Worm (Caenorhabditis elegans) whole organism, early embryonic: Measurements from ENCODE around the gene F42F12.11.
"Not testable (repeated sequence)": the region's sequence is repeated elsewhere in the genome, so short reads cannot be mapped to it uniquely, and the experiment has no call there.

Source experiments
- B0310.2 ChIP-seq: sonication (generic microtip); optimal IDR thresholded peaks from 2 replicates; lab custom pipeline; 2016; ENCODE audit warnings: mild to moderate bottlenecking, missing genetic modification characterization, missing compliant biosample characterization
- F13C5.2 ChIP-seq: sonication (generic microtip); optimal IDR thresholded peaks from 2 replicates; lab custom pipeline; 2017; ENCODE audit warnings: mild to moderate bottlenecking, missing genetic modification characterization, inconsistent platforms, missing compliant biosample characterization
- aly-1 ChIP-seq: sonication (generic microtip); optimal IDR thresholded peaks from 2 replicates; lab custom pipeline; 2016; ENCODE audit warnings: missing genetic modification characterization, missing compliant biosample characterization
- ama-1 ChIP-seq: fragments of 150-350 bp; optimal IDR thresholded peaks from 2 replicates; lab custom pipeline; 2014
- ceh-13 ChIP-seq: fragments of 200-800 bp; sonication (Bioruptor generic); optimal IDR thresholded peaks from 2 replicates; lab custom pipeline; 2018; ENCODE audit warnings: mild to moderate bottlenecking, missing genetic modification characterization, missing compliant biosample characterization
- ceh-36 ChIP-seq: sonication (generic microtip); optimal IDR thresholded peaks from 2 replicates; lab custom pipeline; 2016; ENCODE audit warnings: missing genetic modification characterization, inconsistent platforms, missing compliant biosample characterization
- ets-7 ChIP-seq: sonication (generic microtip); optimal IDR thresholded peaks from 2 replicates; lab custom pipeline; 2016; ENCODE audit warnings: missing genotype, missing genetic modification characterization, missing compliant biosample characterization
- flt-1 ChIP-seq: fragments of 200-800 bp; sonication (Bioruptor generic); IDR thresholded peaks from 2 replicates; pipeline ENCODE4 v1.3.6; 2022; ENCODE audit warnings: missing genetic modification characterization, missing compliant biosample characterization
- hmbx-1 ChIP-seq: sonication (generic microtip); optimal IDR thresholded peaks from 2 replicates; lab custom pipeline; 2016; ENCODE audit warnings: mild to moderate bottlenecking, missing genetic modification characterization, missing compliant biosample characterization
- hmg-4 ChIP-seq: fragments of 200-800 bp; sonication (Bioruptor generic); optimal IDR thresholded peaks from 2 replicates; lab custom pipeline; 2018; ENCODE audit warnings: mild to moderate bottlenecking, missing genetic modification characterization, missing compliant biosample characterization
- hnd-1 ChIP-seq: sonication (generic microtip); optimal IDR thresholded peaks from 2 replicates; lab custom pipeline; 2016; ENCODE audit warnings: missing genetic modification characterization, missing compliant biosample characterization
- pes-1 ChIP-seq: fragments of 200-800 bp; sonication (Bioruptor generic); IDR thresholded peaks from 2 replicates; pipeline ENCODE4 v1.3.6; 2022; ENCODE audit warnings: missing genetic modification reagents, missing genetic modification characterization, missing compliant biosample characterization
- scrt-1 ChIP-seq: fragments of 200-800 bp; sonication (Bioruptor generic); IDR thresholded peaks from 2 replicates; pipeline ENCODE4 v1.3.6; 2022; ENCODE audit warnings: missing genetic modification characterization, missing compliant biosample characterization
- sea-1 ChIP-seq: fragments of 200-800 bp; sonication (Bioruptor generic); conservative IDR thresholded peaks from 2 replicates; pipeline ENCODE4 v1.3.6; 2022; ENCODE audit warnings: missing genetic modification characterization, missing compliant biosample characterization
- tbx-11 ChIP-seq: fragments of 200-800 bp; sonication (Bioruptor generic); IDR thresholded peaks from 2 replicates; pipeline ENCODE4 v1.3.6; 2022; ENCODE audit warnings: missing genetic modification characterization, missing compliant biosample characterization
- tbx-37 ChIP-seq: fragments of 200-800 bp; sonication (Bioruptor generic); conservative IDR thresholded peaks from 2 replicates; pipeline ENCODE4 v1.3.6; 2022; ENCODE audit warnings: missing genetic modification reagents, missing genetic modification characterization, missing compliant biosample characterization
- tra-4 ChIP-seq: sonication (generic microtip); optimal IDR thresholded peaks from 2 replicates; lab custom pipeline; 2017; ENCODE audit warnings: missing genetic modification characterization, missing compliant biosample characterization

F42F12.11 gene

DNA sequence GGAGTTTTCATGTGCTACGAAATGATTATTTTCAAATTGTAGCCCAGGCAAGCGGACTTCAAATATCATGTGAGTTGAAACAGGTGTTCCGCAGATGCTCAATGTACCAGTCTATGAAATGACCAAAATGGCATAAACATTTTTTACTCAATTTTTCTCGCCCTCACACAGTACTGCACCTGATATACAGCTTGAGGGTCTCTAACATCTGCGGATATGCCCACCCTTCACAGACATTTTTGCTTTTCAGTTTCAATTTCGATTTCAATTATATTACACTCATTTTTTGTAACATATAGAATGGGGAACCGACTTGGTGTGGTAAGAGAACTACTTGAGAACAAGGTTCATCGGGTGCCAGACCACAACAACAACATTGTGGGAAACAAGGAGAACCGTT lies at the start of gene F42F12.11:
TSS of gene F42F12.11 (plus strand) at position 301 of the 400 bp plus-strand sequence.
- TF ChIP-seq pes-1 (no peak), ets-7 (no peak), ceh-13 (GFP tag; lab: Kevin White, UChicago) (no peak), sea-1 (GFP tag; lab: Robert Waterston, UW) (no peak), tbx-11 (GFP tag; lab: Robert Waterston, UW) (no peak), F13C5.2 (tag; lab: Kevin White, UChicago) (no peak), hmbx-1 (no peak)

DNA sequence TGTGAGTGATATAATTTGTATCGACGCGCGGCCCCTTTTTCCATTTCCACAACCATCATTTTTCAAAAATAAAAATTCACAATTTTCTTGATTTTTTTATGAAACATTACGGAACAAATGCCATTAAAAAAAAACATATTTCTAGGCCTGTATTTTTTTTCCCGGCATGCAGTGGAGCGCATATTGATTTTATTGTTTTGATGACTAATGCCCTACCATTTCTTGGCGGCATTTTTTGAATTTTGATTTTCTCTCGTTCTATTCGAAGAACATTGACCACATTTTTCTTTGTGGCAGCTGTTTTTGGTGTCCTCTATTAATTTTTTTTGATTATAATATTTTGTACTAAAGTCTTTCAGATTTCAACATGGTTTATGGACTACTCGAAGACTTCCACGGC lies 48.5 kb upstream of the F42F12.11 start, which contains the start of gene W06D11.3:
TSS of gene W06D11.3 (plus strand) at position 360 of the 400 bp plus-strand sequence.
- TF ChIP-seq hmbx-1 (no peak), pes-1 (no peak), tbx-11 (GFP tag; lab: Robert Waterston, UW) (no peak), hmg-4 (GFP tag; lab: Kevin White, UChicago) (no peak), hnd-1 (tag; lab: Kevin White, UChicago) (no peak), F13C5.2 (tag; lab: Kevin White, UChicago) (no peak), scrt-1 (no peak), tbx-37 (GFP tag; lab: Robert Waterston, UW) (no peak), ceh-36 (tag; lab: Kevin White, UChicago) (no peak), flt-1 (no peak), aly-1 (no peak), tra-4 (no peak), sea-1 (GFP tag; lab: Robert Waterston, UW) (no peak), B0310.2 (tag; lab: Kevin White, UChicago) (no peak), ets-7 (no peak), ama-1 (lab: Kevin White, UChicago) (no peak), ceh-13 (GFP tag; lab: Kevin White, UChicago) (no peak)

DNA sequence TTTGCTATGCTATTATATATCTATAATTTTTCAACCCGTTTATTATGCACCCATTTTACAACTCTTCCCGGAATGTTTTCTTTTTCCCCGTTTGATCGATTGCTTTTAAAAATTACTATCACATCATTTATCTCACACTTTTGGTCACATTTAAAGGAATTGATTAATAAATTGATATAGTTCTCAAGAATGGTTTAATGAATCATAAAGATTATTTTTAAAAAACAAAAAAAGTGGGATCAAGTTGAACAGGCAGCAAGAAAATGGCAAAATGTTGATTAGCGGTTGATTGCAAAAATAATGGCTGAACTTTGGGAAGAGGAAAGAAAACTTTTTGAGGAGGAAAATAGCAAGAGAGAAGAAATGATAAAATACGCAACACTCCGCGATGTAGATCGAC lies 47.0 kb upstream of the F42F12.11 start, which contains the start of gene W06D11.5:
TSS of gene W06D11.5 (plus strand) at position 301 of the 400 bp plus-strand sequence.
- no peak for TF ChIP-seq hmg-4 (GFP tag; lab: Kevin White, UChicago)
- no peak for TF ChIP-seq tbx-11 (GFP tag; lab: Robert Waterston, UW)
- TF ChIP-seq B0310.2 (tag; lab: Kevin White, UChicago): no peak
- TF ChIP-seq scrt-1: no peak
- no peak for TF ChIP-seq hmbx-1
- TF ChIP-seq ets-7: no peak
- TF ChIP-seq sea-1 (GFP tag; lab: Robert Waterston, UW): no peak
- no peak for TF ChIP-seq aly-1
- TF ChIP-seq ceh-13 (GFP tag; lab: Kevin White, UChicago): no peak

DNA sequence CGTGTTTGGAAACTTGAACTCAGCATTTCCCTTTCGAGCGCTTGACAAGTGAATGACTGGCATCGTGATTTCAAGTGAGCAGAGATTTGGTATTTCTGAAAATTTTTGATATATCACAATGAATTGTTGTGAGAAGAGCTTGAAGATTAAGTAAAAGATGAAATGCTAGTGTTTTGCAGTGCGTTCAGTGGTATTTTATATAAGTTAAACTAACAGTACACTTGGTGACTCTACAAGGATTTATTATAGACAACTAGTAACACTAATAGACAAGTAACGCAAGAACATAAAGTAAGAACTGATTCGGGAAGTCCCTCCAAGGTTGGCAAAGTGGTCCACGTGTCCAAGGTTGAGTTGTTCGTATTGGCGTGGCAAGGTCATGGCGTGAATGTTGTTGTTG lies 44.1 kb upstream of the F42F12.11 start, which contains the start of gene dot-1.3:
TSS of gene dot-1.3 (minus strand) at position 101 of the 400 bp plus-strand sequence.
- not testable (repeated sequence) for TF ChIP-seq F13C5.2 (tag; lab: Kevin White, UChicago); B0310.2 (tag; lab: Kevin White, UChicago); pes-1

DNA sequence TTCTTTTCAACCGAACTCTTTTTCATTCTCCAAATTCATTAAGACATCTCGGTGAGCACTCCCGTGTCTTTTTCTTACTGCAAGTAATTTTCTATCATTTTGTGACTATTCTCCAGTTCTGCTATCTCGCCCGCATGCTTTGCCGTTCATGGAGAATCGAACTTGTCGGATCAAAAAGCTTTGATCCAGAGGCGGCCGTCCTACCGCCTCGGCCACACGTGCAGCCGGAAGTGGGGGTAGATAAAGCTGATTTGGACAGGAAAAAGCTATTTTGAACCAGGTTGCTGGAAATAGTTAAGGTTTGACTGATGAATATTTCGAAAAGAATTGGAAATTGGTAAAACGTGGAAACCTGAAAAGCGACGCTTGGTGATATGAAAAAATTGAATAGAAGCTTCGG lies 42.6 kb upstream of the F42F12.11 start:
- no peak for TF ChIP-seq hmbx-1
- no peak for TF ChIP-seq flt-1

DNA sequence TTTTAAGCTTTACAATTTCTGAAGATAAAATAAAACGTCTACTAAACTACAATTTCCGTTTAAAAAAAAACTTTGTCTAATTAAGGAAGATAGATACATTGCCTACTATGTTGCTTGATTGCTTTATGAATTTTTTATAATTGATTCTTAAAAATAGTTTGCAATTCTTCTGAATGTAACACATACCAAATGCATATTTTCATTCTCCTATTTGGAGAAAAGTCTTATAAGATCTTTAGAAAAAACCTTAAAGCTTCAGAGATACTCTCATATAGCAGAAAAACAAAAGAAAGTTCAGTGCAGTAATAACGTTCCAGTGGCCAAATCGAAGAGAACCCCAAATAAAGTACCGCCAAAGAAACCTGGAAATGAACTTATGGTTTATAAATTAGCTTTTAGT lies 40.3 kb upstream of the F42F12.11 start, which contains the start of gene phf-32:
TSS of gene phf-32 (plus strand) at position 301 of the 400 bp plus-strand sequence.
- no peak for TF ChIP-seq flt-1
- no peak for TF ChIP-seq scrt-1
- TF ChIP-seq hnd-1 (tag; lab: Kevin White, UChicago): no peak
- no peak for TF ChIP-seq tbx-11 (GFP tag; lab: Robert Waterston, UW)
- TF ChIP-seq tbx-37 (GFP tag; lab: Robert Waterston, UW): no peak
- no peak for TF ChIP-seq B0310.2 (tag; lab: Kevin White, UChicago)
- no peak for TF ChIP-seq hmbx-1
- no peak for TF ChIP-seq ceh-36 (tag; lab: Kevin White, UChicago)
- no peak for TF ChIP-seq ets-7
- TF ChIP-seq tra-4: no peak
- TF ChIP-seq F13C5.2 (tag; lab: Kevin White, UChicago): no peak
- no peak for TF ChIP-seq aly-1
- TF ChIP-seq hmg-4 (GFP tag; lab: Kevin White, UChicago): no peak
- TF ChIP-seq ama-1 (lab: Kevin White, UChicago): no peak
- TF ChIP-seq sea-1 (GFP tag; lab: Robert Waterston, UW): no peak
- TF ChIP-seq pes-1: no peak
- TF ChIP-seq ceh-13 (GFP tag; lab: Kevin White, UChicago): no peak

DNA sequence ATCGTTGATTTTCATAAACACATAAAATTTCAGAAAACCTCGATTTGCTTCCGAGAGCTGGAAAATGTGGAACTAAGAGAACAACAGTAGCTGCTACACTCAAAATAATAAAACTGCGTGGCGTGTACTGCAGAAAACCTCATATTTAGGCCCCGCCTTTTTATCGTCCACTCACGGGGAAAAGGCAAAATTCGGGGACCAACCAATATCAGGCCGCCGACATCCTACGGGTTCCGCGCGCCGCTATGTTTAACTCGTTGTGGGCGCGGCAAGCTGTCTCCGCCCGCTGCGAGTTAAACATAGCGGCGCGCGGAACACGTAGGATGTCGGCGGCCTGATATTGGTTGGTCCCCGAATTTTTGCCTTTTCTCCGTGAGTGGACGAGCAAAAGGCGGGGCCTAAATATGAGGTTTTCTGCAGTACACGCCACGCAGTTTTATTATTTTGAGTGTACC lies 38.8 kb upstream of the F42F12.11 start, which contains the start of gene F17A2.16:
TSS of gene F17A2.16 (plus strand) at position 405 of the 455 bp plus-strand sequence.
- not testable (repeated sequence) for TF ChIP-seq aly-1; tbx-37 (GFP tag; lab: Robert Waterston, UW); scrt-1

DNA sequence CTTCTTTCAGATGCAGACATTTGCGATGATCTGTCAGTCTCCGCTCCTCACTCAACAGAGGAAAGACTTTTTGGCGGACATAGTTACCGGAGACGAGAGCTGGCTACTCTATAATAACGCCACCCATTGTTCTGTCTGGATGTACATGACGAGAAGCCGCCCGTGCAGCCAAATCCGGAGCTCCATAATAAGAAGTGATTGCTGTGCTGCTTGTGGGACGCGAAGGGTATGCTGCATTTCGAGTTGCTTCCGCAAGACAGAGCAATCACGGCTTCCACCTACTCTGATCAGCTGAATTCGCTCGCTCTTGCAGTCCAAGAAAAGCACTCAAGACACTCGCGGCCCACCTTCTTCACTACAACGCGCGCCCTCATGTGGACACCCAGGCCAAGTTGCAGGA lies 33.0 kb upstream of the F42F12.11 start:
- TF ChIP-seq ceh-36 (tag; lab: Kevin White, UChicago) (no peak), ceh-13 (GFP tag; lab: Kevin White, UChicago) (no peak), tbx-37 (GFP tag; lab: Robert Waterston, UW) (no peak), flt-1 (no peak), pes-1 (no peak), aly-1 (no peak), B0310.2 (tag; lab: Kevin White, UChicago) (no peak), scrt-1 (no peak), ama-1 (lab: Kevin White, UChicago) (no peak), hmg-4 (GFP tag; lab: Kevin White, UChicago) (no peak), F13C5.2 (tag; lab: Kevin White, UChicago) (no peak), hnd-1 (tag; lab: Kevin White, UChicago) (no peak), tbx-11 (GFP tag; lab: Robert Waterston, UW) (no peak), sea-1 (GFP tag; lab: Robert Waterston, UW) (no peak), ets-7 (no peak)
